Fruit fly (Drosophila melanogaster) whole organism, prepupa: ENCODE data around the gene Eip78C.

Source experiments
- CG10631 ChIP-seq: fragments of 200-800 bp; sonication (Bioruptor generic); optimal IDR thresholded peaks from 2 replicates; lab custom pipeline; 2016; ENCODE audit warnings: missing biosample characterization, missing genetic modification characterization
- CG11294 ChIP-seq: fragments of 200-800 bp; sonication (Bioruptor generic); IDR thresholded peaks from 2 replicates; pipeline ENCODE4 v1.3.6; 2022; ENCODE audit warnings: missing biosample characterization, missing genetic modification characterization
- CG11902 ChIP-seq: fragments of 200-800 bp; sonication (Bioruptor generic); optimal IDR thresholded peaks from 3 replicates; lab custom pipeline; 2016; ENCODE audit warnings: missing biosample characterization, missing genetic modification characterization
- CG15336 ChIP-seq: fragments of 200-800 bp; sonication (Bioruptor generic); IDR thresholded peaks from 2 replicates; pipeline ENCODE4 v1.3.6; 2022; ENCODE audit warnings: missing biosample characterization, missing genetic modification characterization
- CG16779 ChIP-seq: fragments of 200-800 bp; sonication (Bioruptor generic); optimal IDR thresholded peaks from 3 replicates; lab custom pipeline; 2017; ENCODE audit warnings: missing biosample characterization, mild to moderate bottlenecking, missing genetic modification characterization
- CG32006 ChIP-seq: fragments of 200-800 bp; sonication (Bioruptor generic); optimal IDR thresholded peaks from 3 replicates; lab custom pipeline; 2017; ENCODE audit warnings: missing biosample characterization, mild to moderate bottlenecking, missing genetic modification characterization
- CG34406 ChIP-seq: fragments of 200-800 bp; sonication (Bioruptor generic); optimal IDR thresholded peaks from 3 replicates; lab custom pipeline; 2016; ENCODE audit warnings: missing biosample characterization, missing genetic modification characterization
- CG4318 ChIP-seq: fragments of 200-800 bp; sonication (Bioruptor generic); optimal IDR thresholded peaks from 3 replicates; lab custom pipeline; 2017; ENCODE audit warnings: missing biosample characterization, mild to moderate bottlenecking, missing genetic modification characterization
- CG6276 ChIP-seq: fragments of 200-800 bp; sonication (Bioruptor generic); optimal IDR thresholded peaks from 2 replicates; lab custom pipeline; 2017; ENCODE audit warnings: missing biosample characterization, mild to moderate bottlenecking, missing genetic modification characterization
- CG6792 ChIP-seq: fragments of 200-800 bp; sonication (Bioruptor generic); optimal IDR thresholded peaks from 3 replicates; lab custom pipeline; 2016; ENCODE audit warnings: missing biosample characterization, missing genetic modification characterization
- CG6854 ChIP-seq: fragments of 200-800 bp; sonication (Bioruptor generic); optimal IDR thresholded peaks from 2 replicates; lab custom pipeline; 2017; ENCODE audit warnings: missing biosample characterization, mild to moderate bottlenecking, missing genetic modification characterization
- CG8319 ChIP-seq: fragments of 200-800 bp; sonication (Bioruptor generic); optimal IDR thresholded peaks from 3 replicates; lab custom pipeline; 2016; ENCODE audit warnings: missing biosample characterization, missing genetic modification characterization
- CG9139 ChIP-seq: fragments of 200-800 bp; sonication (Bioruptor generic); optimal IDR thresholded peaks from 3 replicates; lab custom pipeline; 2017; ENCODE audit warnings: missing biosample characterization, mild to moderate bottlenecking, missing genetic modification characterization
- Eip93F ChIP-seq: fragments of 200-800 bp; sonication (Bioruptor generic); optimal IDR thresholded peaks from 2 replicates; lab custom pipeline; 2016; ENCODE audit warnings: missing biosample characterization, mild to moderate bottlenecking, missing genetic modification characterization
- Ets21C ChIP-seq: fragments of 200-800 bp; sonication (Bioruptor generic); optimal IDR thresholded peaks from 3 replicates; lab custom pipeline; 2016; ENCODE audit warnings: missing biosample characterization, missing genetic modification characterization
- Ets96B ChIP-seq: fragments of 200-800 bp; optimal IDR thresholded peaks from 2 replicates; lab custom pipeline; 2019; ENCODE audit warnings: missing biosample characterization, mild to moderate bottlenecking, missing genetic modification characterization, moderate library complexity
- Hr4 ChIP-seq: fragments of 200-800 bp; sonication (Bioruptor generic); optimal IDR thresholded peaks from 3 replicates; lab custom pipeline; 2016; ENCODE audit warnings: missing biosample characterization, missing genetic modification characterization
- Sox102F ChIP-seq: fragments of 200-800 bp; sonication (Bioruptor generic); optimal IDR thresholded peaks from 2 replicates; lab custom pipeline; 2016; ENCODE audit warnings: missing biosample characterization, mild to moderate bottlenecking, missing genetic modification characterization
- achi ChIP-seq: fragments of 200-800 bp; sonication (Bioruptor generic); optimal IDR thresholded peaks from 3 replicates; lab custom pipeline; 2016; ENCODE audit warnings: missing biosample characterization, missing genetic modification characterization
- cyc ChIP-seq: fragments of 200-800 bp; sonication (Bioruptor generic); optimal IDR thresholded peaks from 3 replicates; lab custom pipeline; 2016; ENCODE audit warnings: missing biosample characterization, missing genetic modification characterization
- dsx ChIP-seq: fragments of 200-800 bp; optimal IDR thresholded peaks from 3 replicates; lab custom pipeline; 2019; ENCODE audit warnings: missing biosample characterization, mild to moderate bottlenecking, missing genetic modification characterization, moderate library complexity; ENCODE audit not compliant: poor library complexity, severe bottlenecking
- eg ChIP-seq: fragments of 200-800 bp; sonication (Bioruptor generic); IDR thresholded peaks from 3 replicates; pipeline ENCODE4 v1.3.6; 2022; ENCODE audit warnings: missing biosample characterization, missing genetic modification characterization
- fd85E ChIP-seq: fragments of 200-800 bp; sonication (Bioruptor generic); optimal IDR thresholded peaks from 3 replicates; lab custom pipeline; 2016; ENCODE audit warnings: missing biosample characterization, missing genetic modification characterization
- fkh ChIP-seq: fragments of 200-800 bp; sonication (Bioruptor generic); optimal IDR thresholded peaks from 3 replicates; lab custom pipeline; 2017; ENCODE audit warnings: missing biosample characterization, mild to moderate bottlenecking, missing genetic modification characterization, moderate library complexity
- pdm3 ChIP-seq: fragments of 200-800 bp; sonication (Bioruptor generic); optimal IDR thresholded peaks from 3 replicates; lab custom pipeline; 2016; ENCODE audit warnings: missing biosample characterization, missing genetic modification characterization
- svp ChIP-seq: fragments of 200-800 bp; sonication (Bioruptor generic); peaks from one replicate; lab custom pipeline; 2016; ENCODE audit warnings: missing biosample characterization, missing genetic modification characterization

Gene Eip78C

DNA sequence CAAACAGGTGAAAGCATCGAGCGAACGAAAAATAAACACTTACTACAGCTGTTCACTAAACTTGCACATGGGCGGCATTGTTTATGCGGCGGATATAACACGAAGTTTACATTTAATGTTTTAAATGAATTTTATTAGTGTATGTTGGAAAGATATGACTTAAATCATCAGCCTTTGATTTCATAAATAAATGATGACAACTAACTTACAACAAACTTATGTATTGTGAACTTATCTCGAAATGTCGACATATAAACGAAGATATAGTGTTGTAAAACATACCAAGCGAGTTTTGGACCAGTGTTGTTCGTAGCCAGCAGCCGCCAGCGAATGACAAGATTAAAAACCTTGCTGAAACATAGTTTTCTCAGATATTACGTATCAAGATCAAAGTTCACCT is 78.0 kb downstream of the Eip78C start, which contains the start of the genes CG11309 and CG7632 (continued):
- TF ChIP-seq achi (GFP tag; lab: Kevin White, UChicago) (peak; percentile 99), Sox102F (peak; percentile 100), fd85E (peak; percentile 97), CG8319 (GFP tag; lab: Kevin White, UChicago) (peak; percentile 97), CG6854 (GFP tag; lab: Kevin White, UChicago) (peak; percentile 99), eg (GFP tag; lab: Robert Waterston, UW) (peak; percentile 99), Eip93F (GFP tag; lab: Kevin White, UChicago) (peak; percentile 98), Ets96B (tag; lab: Kevin White, UChicago) (peak; percentile 100), svp (peak; percentile 100), Hr4 (GFP tag; lab: Kevin White, UChicago) (peak; percentile 99), cyc (GFP tag; lab: Kevin White, UChicago) (peak; percentile 99), CG10631 (GFP tag; lab: Kevin White, UChicago) (peak; percentile 99), CG11902 (GFP tag; lab: Kevin White, UChicago) (peak; percentile 95), CG16779 (tag; lab: Kevin White, UChicago) (peak; percentile 99), CG32006 (GFP tag; lab: Kevin White, UChicago) (peak; percentile 99), pdm3 (peak; percentile 99), CG9139 (peak; percentile 99), CG11294 (peak; percentile 98), Ets21C (GFP tag; lab: Kevin White, UChicago) (peak; percentile 98), CG4318 (GFP tag; lab: Kevin White, UChicago) (peak; percentile 96), fkh (peak; percentile 97), dsx (GFP tag; lab: Kevin White, UChicago) (peak; percentile 99), CG6792 (GFP tag; lab: Kevin White, UChicago) (peak; percentile 99), CG34406 (GFP tag; lab: Kevin White, UChicago) (peak; percentile 100), CG15336 (GFP tag; lab: Robert Waterston, UW) (peak; percentile 99), CG6276 (GFP tag; lab: Kevin White, UChicago) (peak; percentile 97)
- TF ChIP-seq, all 60 proteins: peak for 60
